Fruit fly (Drosophila melanogaster): ENCODE data around the gene CG17712.
A peak's percentile ranks its signal among the peaks of the same experiment; 100 is the strongest.

CG17712 gene

dm6 chr2L:1710224-1710623 lies 41.7 kb downstream of the CG17712 start, which contains the start of the genes CG17660 and mRpL48 (continued):
- TF ChIP-seq Dek (tag; optimal IDR thresholded peaks at IDR 0.05) (no peak), Rfx (GFP tag; IDR thresholded peaks at IDR 0.05) (peak; percentile 39; the same call in 1 of the 2 replicates), E2f1 (GFP tag; IDR thresholded peaks at IDR 0.05) (no peak), CG12769 (tag; optimal IDR thresholded peaks at IDR 0.05) (no peak), Awh (GFP tag; IDR thresholded peaks at IDR 0.05) (no peak), CG4424 (GFP tag; optimal IDR thresholded peaks at IDR 0.05) (no peak), B-H1 (GFP tag; IDR thresholded peaks at IDR 0.05) (no peak), CG7556 (GFP tag; optimal IDR thresholded peaks at IDR 0.05) (no peak), CG4404 (GFP tag; IDR thresholded peaks at IDR 0.05) (no peak), CG10462 (GFP tag; optimal IDR thresholded peaks at IDR 0.05) (no peak), Oaz (GFP tag; IDR thresholded peaks at IDR 0.05) (no peak), E2f2 (GFP tag; IDR thresholded peaks at IDR 0.05) (peak; percentile 54; the same call in 1 of the 2 replicates), CG6854 (GFP tag; optimal IDR thresholded peaks at IDR 0.05) (no peak), CG9797 (GFP tag; optimal IDR thresholded peaks at IDR 0.05) (peak; percentile 97), Elba2 (GFP tag; optimal IDR thresholded peaks at IDR 0.05) (no peak), CG1603 (tag; optimal IDR thresholded peaks at IDR 0.05) (peak; percentile 86), Asciz (GFP tag; optimal IDR thresholded peaks at IDR 0.05) (no peak), CG17361 (GFP tag; IDR thresholded peaks at IDR 0.05) (no peak), Taf1 (GFP tag; IDR thresholded peaks at IDR 0.05) (no peak), lilli (GFP tag; optimal IDR thresholded peaks at IDR 0.05) (peak; percentile 33), CG3847 (GFP tag; IDR thresholded peaks at IDR 0.05) (peak; percentile 48; the same call in 1 of the 2 replicates), gro (GFP tag; optimal IDR thresholded peaks at IDR 0.05) (peak; percentile 62), CG17385 (GFP tag; optimal IDR thresholded peaks at IDR 0.05) (peak; percentile 56), CG4282 (GFP tag; optimal IDR thresholded peaks at IDR 0.05) (no peak), slbo (GFP tag; IDR thresholded peaks at IDR 0.05) (no peak), unc-4 (GFP tag; IDR thresholded peaks at IDR 0.05; ENCODE audit: partially characterized antibody) (peak; percentile 66), CG10959 (GFP tag; IDR thresholded peaks at IDR 0.05) (no peak), CG8281 (tag; optimal IDR thresholded peaks at IDR 0.05) (no peak), PHDP (tag; optimal IDR thresholded peaks at IDR 0.05) (no peak), schlank (tag; optimal IDR thresholded peaks at IDR 0.05) (no peak), Ets65A (GFP tag) (peak; percentile 45), mam (GFP tag; optimal IDR thresholded peaks at IDR 0.05) (no peak), Fer2 (tag; optimal IDR thresholded peaks at IDR 0.05) (no peak), sna (GFP tag; IDR thresholded peaks at IDR 0.05; ENCODE audit: partially characterized antibody) (peak; percentile 62; the same call in 1 of the 2 replicates), Deaf1 (tag; optimal IDR thresholded peaks at IDR 0.05) (no peak), abd-A (tag; optimal IDR thresholded peaks at IDR 0.05) (no peak), Hr39 (optimal IDR thresholded peaks at IDR 0.05) (no peak), CG11398 (GFP tag; optimal IDR thresholded peaks at IDR 0.05) (peak; percentile 11), Fer1 (GFP tag; optimal IDR thresholded peaks at IDR 0.05) (peak; percentile 41), tap (tag; optimal IDR thresholded peaks at IDR 0.05) (no peak), ro (GFP tag; IDR thresholded peaks at IDR 0.05) (no peak), ab (GFP tag; optimal IDR thresholded peaks at IDR 0.05) (no peak), Tbp (GFP tag; optimal IDR thresholded peaks at IDR 0.05) (no peak), CG6791 (GFP tag; IDR thresholded peaks at IDR 0.05; ENCODE audit: partially characterized antibody) (peak; percentile 84), CG10321 (GFP tag; IDR thresholded peaks at IDR 0.05) (no peak), CG10209 (GFP tag; optimal IDR thresholded peaks at IDR 0.05) (peak; percentile 22), H15 (GFP tag; IDR thresholded peaks at IDR 0.05) (no peak), lab (GFP tag; optimal IDR thresholded peaks at IDR 0.05) (no peak), Six4 (GFP tag; optimal IDR thresholded peaks at IDR 0.05) (no peak), CG13424 (tag; optimal IDR thresholded peaks at IDR 0.05) (no peak), CG15073 (GFP tag; optimal IDR thresholded peaks at IDR 0.05) (no peak), CG6689 (GFP tag; IDR thresholded peaks at IDR 0.05) (no peak), ara (GFP tag; IDR thresholded peaks at IDR 0.05) (no peak)
